Worm (Caenorhabditis elegans) whole organism, L3 larva: ENCODE results near the gene ins-13.

Experiments
- nhr-76 ChIP-seq: fragments of 150-350 bp; sonication (generic microtip); optimal IDR thresholded peaks from 5 replicates; lab custom pipeline; 2014; ENCODE audit warnings: missing biosample characterization, missing genetic modification characterization
- unc-39 ChIP-seq: sonication (generic microtip); optimal IDR thresholded peaks from 4 replicates; lab custom pipeline; 2017; ENCODE audit warnings: missing biosample characterization, missing genetic modification characterization

DNA sequence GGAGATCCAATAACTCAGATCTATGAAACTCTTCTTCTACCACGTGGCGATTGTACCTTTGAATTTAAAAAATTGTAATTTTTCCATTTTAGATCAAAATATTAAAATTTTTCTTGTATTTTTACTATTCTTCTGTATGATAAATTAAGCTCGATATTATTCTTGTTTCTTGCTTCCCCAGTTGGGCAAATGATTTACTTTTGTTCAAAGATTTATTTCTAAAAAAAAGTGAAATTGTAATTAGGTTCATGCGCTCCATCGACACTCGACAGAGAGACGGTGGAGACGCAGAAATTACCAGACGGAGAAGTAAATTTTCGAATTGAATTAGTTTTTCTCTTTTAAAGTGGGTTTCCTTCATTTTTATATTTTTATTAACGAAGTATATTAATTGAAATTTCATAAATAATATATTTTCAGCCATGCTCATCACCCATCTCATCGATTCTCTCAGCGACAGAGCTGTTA is 38.8 kb downstream of the ins-13 start, which contains the start of gene npp-24:
- TF ChIP-seq unc-39 (tag; lab: Kevin White, UChicago) (no peak), nhr-76 (tag; lab: Kevin White, UChicago) (no peak)
